Worm (Caenorhabditis elegans) whole organism, L2 larva: Measurements from ENCODE around the gene ttr-36.

ENCODE experiments used
- ama-1 ChIP-seq: fragments of 150-350 bp; optimal IDR thresholded peaks from 2 replicates; lab custom pipeline; 2018; ENCODE audit warnings: inconsistent platforms
- ceh-16 ChIP-seq: fragments of 150-350 bp; optimal IDR thresholded peaks from 2 replicates; lab custom pipeline; 2014; ENCODE audit warnings: missing biosample characterization, missing genetic modification characterization
- elt-1 ChIP-seq: fragments of 150-350 bp; optimal IDR thresholded peaks from 2 replicates; lab custom pipeline; 2014; ENCODE audit warnings: missing biosample characterization, missing genetic modification characterization
- lin-11 ChIP-seq: fragments of 150-350 bp; sonication (generic microtip); optimal IDR thresholded peaks from 2 replicates; lab custom pipeline; 2014; ENCODE audit warnings: missing biosample characterization, missing genetic modification characterization, inconsistent platforms, mixed read lengths
- lsy-2 ChIP-seq, 2 experiments: fragments of 150-350 bp in 1 of 2; sonication (generic microtip) in 1 of 2; optimal IDR thresholded peaks; 2 replicates each; lab custom pipeline; 2014 to 2017; ENCODE audit warnings: missing biosample characterization in 2 of 2, missing genetic modification characterization in 2 of 2
- nhr-21 ChIP-seq: fragments of 150-350 bp; optimal IDR thresholded peaks from 2 replicates; lab custom pipeline; 2014; ENCODE audit warnings: missing biosample characterization, missing genetic modification characterization
- nhr-237 ChIP-seq: fragments of 150-350 bp; optimal IDR thresholded peaks from 2 replicates; lab custom pipeline; 2014; ENCODE audit warnings: missing biosample characterization, missing genetic modification characterization
- nhr-25 ChIP-seq: fragments of 150-350 bp; sonication (generic microtip); optimal IDR thresholded peaks from 3 replicates; lab custom pipeline; 2014; ENCODE audit warnings: missing biosample characterization, missing genetic modification characterization
- nhr-6 ChIP-seq: fragments of 150-350 bp; optimal IDR thresholded peaks from 2 replicates; lab custom pipeline; 2014; ENCODE audit warnings: missing biosample characterization, missing genetic modification characterization
- nhr-77 ChIP-seq: fragments of 150-350 bp; optimal IDR thresholded peaks from 2 replicates; lab custom pipeline; 2014; ENCODE audit warnings: missing biosample characterization, missing genetic modification characterization
- unc-62 ChIP-seq: fragments of 150-350 bp; optimal IDR thresholded peaks from 2 replicates; lab custom pipeline; 2014; ENCODE audit warnings: missing biosample characterization, missing genetic modification reagents, missing genetic modification characterization
- ztf-1 ChIP-seq: fragments of 200-800 bp; sonication (Bioruptor generic); conservative IDR thresholded peaks from 2 replicates; pipeline ENCODE4 v1.3.6; 2022; ENCODE audit warnings: missing genetic modification characterization, missing compliant biosample characterization
- ztf-4 ChIP-seq: fragments of 150-350 bp; optimal IDR thresholded peaks from 2 replicates; lab custom pipeline; 2014; ENCODE audit warnings: missing biosample characterization, missing genetic modification characterization

DNA sequence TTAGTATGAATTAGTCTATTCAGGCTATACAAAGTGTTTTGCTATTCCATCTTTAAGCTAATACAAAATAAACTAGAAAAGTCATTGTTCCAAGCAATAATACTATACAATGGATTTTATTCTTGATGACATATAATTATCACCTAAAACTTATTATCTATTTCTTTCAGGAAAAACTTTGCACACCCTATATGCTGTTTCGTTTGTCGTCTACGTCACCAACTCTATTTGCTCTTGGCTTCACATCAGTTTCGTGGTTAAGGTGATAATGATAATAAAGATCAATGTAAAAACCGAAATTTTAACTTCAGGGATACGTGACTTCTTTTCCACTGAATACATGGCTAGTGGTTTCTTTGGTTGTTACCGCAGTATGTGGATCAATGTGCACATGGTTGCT, 48.2 kb upstream of the ttr-36 start:
- TF ChIP-seq ztf-1 (GFP tag; lab: Robert Waterston, UW): no peak
- TF ChIP-seq elt-1 (tag; lab: Kevin White, UChicago): no peak
- no peak for TF ChIP-seq nhr-237
- TF ChIP-seq nhr-6 (tag; lab: Kevin White, UChicago): no peak
- TF ChIP-seq nhr-77 (tag; lab: Kevin White, UChicago): no peak
- TF ChIP-seq nhr-21 (tag; lab: Kevin White, UChicago): no peak
- no peak for TF ChIP-seq ama-1 (lab: Kevin White, UChicago)
- TF ChIP-seq lin-11 (tag; lab: Kevin White, UChicago): no peak
- no peak for TF ChIP-seq ceh-16 (tag; lab: Kevin White, UChicago)
- no peak for TF ChIP-seq unc-62
- no peak for TF ChIP-seq lsy-2 (tag; optimal IDR thresholded peaks at IDR 0.05; lab: Kevin White, UChicago)
- no peak for TF ChIP-seq nhr-25
- TF ChIP-seq ztf-4 (tag; lab: Kevin White, UChicago): no peak
